Fruit fly (Drosophila melanogaster): ENCODE data around the gene CG33229.

Gene CG33229

DNA sequence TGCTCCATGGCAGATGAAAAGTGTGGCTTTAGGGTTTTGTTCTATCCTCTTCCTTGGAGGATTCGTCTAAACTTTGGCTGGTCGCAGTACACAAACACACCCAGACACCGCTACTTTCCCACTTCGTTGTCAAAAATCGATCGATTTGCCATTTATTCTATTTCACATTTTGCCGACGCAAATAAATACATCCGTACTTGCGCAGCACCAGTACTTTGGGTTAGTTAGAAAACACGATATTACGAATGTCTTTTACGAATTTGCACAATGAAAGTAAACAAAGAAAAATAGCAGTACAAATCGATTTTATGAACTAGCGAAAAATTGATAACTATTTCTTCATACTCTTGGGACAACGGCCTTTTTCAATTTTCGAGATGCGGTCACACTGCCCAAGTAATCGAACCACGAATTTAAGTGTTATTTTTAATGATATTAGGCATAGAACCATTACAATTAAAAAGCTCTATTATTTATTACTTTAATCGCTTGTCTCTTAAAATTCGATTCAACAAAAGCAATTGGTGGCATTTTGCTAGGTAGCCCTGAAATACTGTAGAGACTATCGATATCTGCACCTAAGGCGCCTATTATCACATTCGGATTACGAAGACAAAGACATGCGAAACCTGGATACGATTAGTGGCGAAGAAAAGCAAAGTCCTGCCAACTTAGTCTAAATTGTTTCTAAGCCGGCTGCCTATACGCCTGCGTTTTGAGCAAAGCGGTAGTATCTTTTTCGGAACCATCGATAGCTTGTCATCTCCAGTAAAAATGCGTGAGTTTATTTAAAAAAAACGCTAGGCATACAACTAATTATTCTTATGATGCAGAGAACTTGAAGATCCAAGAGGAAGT is 34.2 kb downstream of the CG33229 start, which contains the start of the genes DIP2 and wac:
DIP2 (minus strand) TSS at position 337 of the 858 bp plus-strand sequence.
wac (plus strand) TSS at position 559 of the 858 bp plus-strand sequence.
- peak; percentile 33 for TF ChIP-seq CG17801 (GFP tag; optimal IDR thresholded peaks at IDR 0.05; ENCODE audit: partially characterized antibody)

dm6 chr3L:262724-263177 is 39.1 kb downstream of the CG33229 start:
- TF ChIP-seq CG17801 (GFP tag; optimal IDR thresholded peaks at IDR 0.05; ENCODE audit: partially characterized antibody): no peak

DNA sequence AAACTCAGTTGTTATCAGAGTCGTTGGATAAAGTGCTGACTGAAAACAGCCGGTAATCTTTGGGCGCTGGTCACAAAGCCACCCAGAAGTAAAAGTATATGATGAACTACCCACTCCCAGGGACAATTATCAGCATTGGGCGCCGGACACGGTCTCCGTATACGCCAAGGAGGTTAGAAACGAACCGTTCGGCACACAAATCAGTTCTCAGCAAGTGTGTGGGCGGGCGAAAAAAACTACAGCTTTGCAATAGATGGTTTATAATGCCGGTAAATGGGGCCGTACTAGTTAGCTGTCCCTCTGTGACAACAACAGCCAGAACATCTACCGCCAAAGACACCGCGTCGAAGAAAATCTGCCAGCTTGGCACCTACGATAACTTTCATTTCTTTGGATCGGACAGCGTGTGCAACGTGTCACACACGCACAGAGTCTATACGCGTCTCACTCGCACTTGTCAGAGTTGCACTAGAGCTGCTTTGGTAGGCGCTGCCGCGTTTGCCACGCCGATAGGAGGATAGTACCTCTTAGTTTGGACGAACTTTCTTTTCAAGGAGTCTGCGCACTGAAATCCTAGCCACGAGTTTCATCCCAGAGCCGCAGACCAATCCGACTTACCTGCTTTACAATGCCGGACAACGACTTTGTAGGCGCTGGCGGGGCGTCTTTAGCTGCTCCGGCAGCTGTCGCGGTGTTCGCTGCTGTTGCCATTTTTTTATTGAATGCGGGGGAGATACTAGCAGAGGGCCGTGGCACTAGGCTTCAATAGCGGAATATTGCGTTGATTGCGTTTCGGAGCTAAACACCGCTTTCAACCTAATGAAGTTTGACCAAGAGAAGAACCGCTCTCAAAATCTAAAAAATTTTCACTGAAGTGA is 40.1 kb downstream of the CG33229 start:
- TF ChIP-seq CG17801 (GFP tag; optimal IDR thresholded peaks at IDR 0.05; ENCODE audit: partially characterized antibody): no peak

DNA sequence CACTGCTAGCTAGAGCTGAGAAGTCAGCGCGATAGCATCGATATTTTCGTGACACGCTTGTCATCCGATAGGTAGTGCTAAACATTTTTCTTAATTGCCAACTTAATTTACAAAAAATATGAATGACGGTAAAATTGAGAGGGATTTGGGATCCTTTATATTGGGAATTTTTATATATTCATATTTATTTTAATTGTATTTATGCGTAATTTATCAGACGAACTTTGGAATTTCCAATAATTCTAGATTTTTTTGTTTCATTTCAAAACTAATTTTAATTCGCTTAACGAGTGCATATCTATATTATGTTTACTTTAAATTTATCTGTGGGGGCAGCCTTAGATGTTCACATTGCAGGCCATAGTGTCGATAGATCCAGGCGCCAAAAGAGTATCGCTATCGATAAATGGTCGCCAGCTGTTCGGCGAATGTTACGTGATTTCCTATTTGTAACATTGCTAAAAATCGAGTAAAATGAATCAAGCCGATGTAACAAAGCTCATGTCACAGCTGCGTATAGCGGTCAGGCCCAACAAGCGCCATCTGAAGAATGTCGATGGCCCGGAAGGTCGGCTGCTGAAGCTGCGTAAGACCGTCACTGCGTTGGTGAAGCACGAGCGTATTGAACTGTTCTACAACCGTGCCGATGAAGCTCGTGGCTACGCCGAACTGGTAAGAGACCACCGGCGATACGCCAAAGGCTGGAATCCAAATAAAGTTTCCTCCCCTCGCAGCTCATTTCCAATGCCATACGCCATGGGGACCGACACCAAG is 40.9 kb downstream of the CG33229 start, which contains the start of the genes Tudor-SN and mRpL17:
Tudor-SN (minus strand) TSS at position 3 of the 774 bp plus-strand sequence.
mRpL17 (plus strand) TSS at position 402 of the 774 bp plus-strand sequence.
- no peak for TF ChIP-seq CG17801 (GFP tag; optimal IDR thresholded peaks at IDR 0.05; ENCODE audit: partially characterized antibody)

DNA sequence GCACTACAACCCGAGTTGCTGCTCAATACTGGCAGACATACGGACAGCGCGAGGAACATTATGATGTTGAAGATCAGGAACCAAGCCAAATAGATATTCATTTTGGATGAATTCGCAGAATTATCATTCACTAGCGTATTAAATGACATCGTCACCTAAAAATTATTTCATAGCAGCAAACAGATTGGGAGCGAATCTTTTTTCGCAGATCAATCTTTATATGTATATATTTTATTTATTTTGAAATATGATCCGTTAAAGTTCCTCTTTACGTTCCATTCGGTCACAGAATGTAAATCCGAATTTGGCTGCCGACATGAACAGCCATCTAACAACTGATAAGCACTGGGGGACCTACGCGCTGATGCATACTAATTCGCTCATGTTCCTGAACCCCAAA is 42.2 kb downstream of the CG33229 start, which contains the start of gene CG34263:
CG34263 (minus strand) TSS at position 101 of the 400 bp plus-strand sequence.
- TF ChIP-seq CG17801 (GFP tag; optimal IDR thresholded peaks at IDR 0.05; ENCODE audit: partially characterized antibody): no peak

- TF ChIP-seq CG17801 (GFP tag; optimal IDR thresholded peaks at IDR 0.05; ENCODE audit: partially characterized antibody): no peak
Measured at dm6 chr3L:267083-267482, 43.4 kb downstream of the CG33229 start, which contains the start of gene miple1. TSS of gene miple1 (plus strand) at chr3L:267299.

dm6 chr3L:267618-268017 is 44.0 kb downstream of the CG33229 start:
- TF ChIP-seq CG17801 (GFP tag; optimal IDR thresholded peaks at IDR 0.05; ENCODE audit: partially characterized antibody): no peak

dm6 chr3L:270760-271500 is 47.3 kb downstream of the CG33229 start, which contains the start of gene miple2:
TSS of gene miple2 (plus strand) at chr3L:271200.
- TF ChIP-seq CG17801 (GFP tag; optimal IDR thresholded peaks at IDR 0.05; ENCODE audit: partially characterized antibody): no peak

DNA sequence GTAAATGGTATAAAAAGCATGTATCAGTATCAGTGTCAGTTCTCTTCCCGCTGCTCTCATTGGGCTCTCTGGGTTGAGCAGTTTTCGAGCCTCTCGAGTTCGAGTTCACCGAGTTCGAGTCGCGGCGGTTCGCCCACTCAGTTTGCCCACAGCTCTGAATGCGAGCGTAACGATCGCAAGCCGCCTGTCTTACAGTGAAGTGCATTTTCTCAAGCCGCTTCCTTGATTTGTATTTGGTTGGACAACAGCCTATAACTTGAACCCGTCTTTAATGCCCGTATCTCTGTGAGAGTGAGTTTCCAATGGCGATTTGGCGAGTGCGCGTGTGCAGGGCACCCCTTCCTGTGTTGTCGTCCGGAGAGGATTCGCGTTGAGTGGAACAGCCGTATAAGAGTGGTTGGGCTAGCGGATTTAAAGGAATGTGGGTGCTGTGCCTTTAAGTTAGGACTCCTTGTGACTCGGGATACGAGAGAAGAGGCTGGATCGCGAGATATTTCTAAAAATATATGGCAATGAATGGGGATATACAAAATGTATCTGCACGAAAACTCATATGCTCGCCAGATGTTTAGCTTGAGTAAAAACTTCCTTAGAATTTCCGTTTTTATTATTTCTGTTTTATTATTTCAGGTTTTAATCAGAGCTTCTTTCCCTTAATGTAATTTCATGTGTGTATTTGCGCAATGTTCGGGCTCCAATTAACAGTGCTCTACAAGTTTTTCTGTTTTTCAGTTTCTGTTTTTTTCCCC is 48.0 kb downstream of the CG33229 start:
- peak; percentile 44 for TF ChIP-seq CG17801 (GFP tag; optimal IDR thresholded peaks at IDR 0.05; ENCODE audit: partially characterized antibody)

DNA sequence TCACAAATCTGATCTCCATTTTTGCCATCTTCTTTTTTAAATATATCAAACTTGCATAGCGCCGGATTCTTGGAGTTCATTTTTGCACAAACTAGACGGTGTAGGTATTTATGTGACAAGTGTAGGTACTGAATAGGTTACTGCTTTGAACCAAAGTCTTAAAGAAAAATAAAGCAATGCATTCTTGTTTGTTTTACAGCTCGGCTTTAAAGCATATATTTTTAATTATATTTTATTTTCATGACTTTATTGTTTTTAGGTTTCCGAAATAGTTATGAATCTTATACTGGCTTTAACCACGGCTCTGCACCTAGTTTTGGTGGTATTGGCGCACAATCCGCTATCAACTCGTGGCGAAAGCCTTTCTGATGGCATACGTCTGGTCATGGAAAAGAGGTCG is 49.6 kb downstream of the CG33229 start, which contains the start of gene CG32845:
CG32845 (minus strand) TSS at position 101 of the 400 bp plus-strand sequence.
- no peak for TF ChIP-seq CG17801 (GFP tag; optimal IDR thresholded peaks at IDR 0.05; ENCODE audit: partially characterized antibody)

dm6 chr3L:274855-275254 is 51.2 kb downstream of the CG33229 start, which contains the start of gene ttm2:
TSS of gene ttm2 (plus strand) at chr3L:275155.
- TF ChIP-seq CG17801 (GFP tag; optimal IDR thresholded peaks at IDR 0.05; ENCODE audit: partially characterized antibody): no peak
